Fruit fly (Drosophila melanogaster) Kc167 (cell line): ENCODE measurements around the gene CG7011.

ENCODE experiments used
- Sin3A ChIP-seq: fragments of >200 bp; optimal IDR thresholded peaks from 2 replicates; lab custom pipeline; 2018; ENCODE audit warnings: missing external identifiers
- h ChIP-seq: fragments of >200 bp; optimal IDR thresholded peaks from 3 replicates; lab custom pipeline; 2018; ENCODE audit warnings: missing external identifiers
- psq ChIP-seq: fragments of >200 bp; optimal IDR thresholded peaks from 2 replicates; lab custom pipeline; 2017; ENCODE audit warnings: missing external identifiers
- ttk ChIP-seq: sonication (Bioruptor generic); optimal IDR thresholded peaks from 2 replicates; lab custom pipeline; 2017; ENCODE audit warnings: missing external identifiers

DNA sequence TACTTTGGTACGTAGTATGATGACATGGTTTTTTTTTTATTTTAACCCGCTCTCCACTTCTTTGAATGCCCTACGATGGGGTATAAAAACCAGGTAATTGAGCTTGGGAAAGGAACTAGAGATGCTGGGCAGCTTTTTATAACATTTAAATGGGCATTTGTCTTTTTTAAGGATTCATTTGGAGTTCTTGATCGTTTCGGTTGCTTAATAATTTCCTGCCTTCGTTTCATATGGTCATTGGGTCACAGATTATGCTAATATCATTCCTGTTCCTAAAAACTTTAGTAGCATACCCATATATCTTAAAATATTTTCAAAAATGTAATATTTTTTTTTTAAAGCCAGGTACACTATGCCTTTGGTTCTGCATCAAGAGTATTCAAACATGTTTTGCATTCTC is 25.3 kb upstream of the CG7011 start:
- TF ChIP-seq psq (no peak), h (lab: Kevin White, UChicago) (no peak), ttk (no peak), Sin3A (lab: Kevin White, UChicago) (no peak)
